Fruit fly (Drosophila melanogaster) whole organism, embryonic: ENCODE data around the gene slf.

Source experiments
- Atf6 ChIP-seq: fragments of 200-800 bp; sonication (Bioruptor generic); IDR thresholded peaks from 2 replicates; pipeline ENCODE4 v1.3.6; 2022; ENCODE audit warnings: missing biosample characterization, missing genetic modification characterization
- B-H1 ChIP-seq: fragments of 200-800 bp; sonication (Bioruptor generic); IDR thresholded peaks from 3 replicates; pipeline ENCODE4 v1.3.6; 2022; ENCODE audit warnings: missing biosample characterization, missing genetic modification characterization
- CG10267 ChIP-seq: fragments of 200-800 bp; sonication (Bioruptor generic); optimal IDR thresholded peaks from 2 replicates; lab custom pipeline; 2018; ENCODE audit warnings: missing biosample characterization, mild to moderate bottlenecking, missing genetic modification characterization, moderate library complexity
- CG10462 ChIP-seq: fragments of 200-800 bp; sonication (Bioruptor generic); optimal IDR thresholded peaks from 2 replicates; lab custom pipeline; 2016; ENCODE audit warnings: missing biosample characterization, missing genetic modification characterization
- CG11695 ChIP-seq: fragments of 200-800 bp; sonication (Bioruptor generic); IDR thresholded peaks from 3 replicates; pipeline ENCODE4 v1.3.6; 2022; ENCODE audit warnings: missing biosample characterization, missing genetic modification characterization
- CG12219 ChIP-seq: fragments of 200-800 bp; sonication (Bioruptor generic); optimal IDR thresholded peaks from 3 replicates; lab custom pipeline; 2018; ENCODE audit warnings: missing biosample characterization, mild to moderate bottlenecking, missing genetic modification characterization
- CG13287 ChIP-seq: fragments of 200-800 bp; sonication (Bioruptor generic); IDR thresholded peaks from 2 replicates; pipeline ENCODE4 v1.3.6; 2022; ENCODE audit warnings: missing biosample characterization, missing genetic modification characterization; ENCODE audit not compliant: partially characterized antibody
- CG14965 ChIP-seq: fragments of 200-800 bp; sonication (Bioruptor generic); optimal IDR thresholded peaks from 2 replicates; lab custom pipeline; 2016; ENCODE audit warnings: missing biosample characterization, missing genetic modification characterization, borderline replicate concordance
- CG15269 ChIP-seq: fragments of 200-800 bp; sonication (Bioruptor generic); optimal IDR thresholded peaks from 2 replicates; lab custom pipeline; 2018; ENCODE audit warnings: missing biosample characterization, mild to moderate bottlenecking, missing genetic modification characterization, moderate library complexity
- CG1602 ChIP-seq: fragments of 200-800 bp; sonication (Bioruptor generic); optimal IDR thresholded peaks from 3 replicates; lab custom pipeline; 2016; ENCODE audit warnings: missing biosample characterization, missing genetic modification characterization
- CG16813 ChIP-seq: fragments of 200-800 bp; sonication (Bioruptor generic); IDR thresholded peaks from 3 replicates; pipeline ENCODE4 v1.3.6; 2022; ENCODE audit warnings: missing biosample characterization, missing genetic modification characterization; ENCODE audit not compliant: partially characterized antibody
- CG18262 ChIP-seq: fragments of 200-800 bp; optimal IDR thresholded peaks from 3 replicates; lab custom pipeline; 2019; ENCODE audit warnings: missing biosample characterization, mild to moderate bottlenecking, missing genetic modification characterization, moderate library complexity
- CG1832 ChIP-seq: fragments of 200-800 bp; sonication (Bioruptor generic); optimal IDR thresholded peaks from 2 replicates; lab custom pipeline; 2017; ENCODE audit warnings: missing biosample characterization, mild to moderate bottlenecking, missing genetic modification characterization, inconsistent platforms
- CG2129 ChIP-seq: fragments of 200-800 bp; sonication (Bioruptor generic); IDR thresholded peaks from 2 replicates; pipeline ENCODE4 v1.3.6; 2022; ENCODE audit warnings: missing biosample characterization, missing genetic modification characterization; ENCODE audit not compliant: partially characterized antibody
- CG30431 ChIP-seq: fragments of 200-800 bp; sonication (Bioruptor generic); optimal IDR thresholded peaks from 2 replicates; lab custom pipeline; 2017; ENCODE audit warnings: missing biosample characterization, missing genetic modification characterization
- CG32772 ChIP-seq: fragments of 200-800 bp; sonication (Bioruptor generic); IDR thresholded peaks from 2 replicates; pipeline ENCODE4 v1.3.6; 2022; ENCODE audit warnings: missing biosample characterization, missing genetic modification characterization
- CG4360 ChIP-seq: fragments of 200-800 bp; sonication (Bioruptor generic); IDR thresholded peaks from 2 replicates; pipeline ENCODE4 v1.3.6; 2022; ENCODE audit warnings: missing biosample characterization, missing genetic modification characterization
- CG5953 ChIP-seq: fragments of 200-800 bp; sonication (Bioruptor generic); IDR thresholded peaks from 2 replicates; pipeline ENCODE4 v1.3.6; 2022; ENCODE audit warnings: missing biosample characterization, missing genetic modification characterization
- CG6765 ChIP-seq: fragments of 200-800 bp; sonication (Bioruptor generic); optimal IDR thresholded peaks from 3 replicates; lab custom pipeline; 2017; ENCODE audit warnings: missing biosample characterization, mild to moderate bottlenecking, missing genetic modification characterization
- CG6854 ChIP-seq: fragments of 200-800 bp; sonication (Bioruptor generic); optimal IDR thresholded peaks from 3 replicates; lab custom pipeline; 2017; ENCODE audit warnings: missing biosample characterization, mild to moderate bottlenecking, missing genetic modification characterization
- CG8944 ChIP-seq: fragments of 200-800 bp; sonication (Bioruptor generic); optimal IDR thresholded peaks from 3 replicates; lab custom pipeline; 2016; ENCODE audit warnings: missing biosample characterization, missing genetic modification characterization
- CG9817 ChIP-seq: fragments of 200-800 bp; sonication (Bioruptor generic); optimal IDR thresholded peaks from 2 replicates; lab custom pipeline; 2018; ENCODE audit warnings: missing biosample characterization, mild to moderate bottlenecking, missing genetic modification characterization, moderate library complexity
- CTCF ChIP-seq: fragments of 200-800 bp; sonication (Bioruptor generic); optimal IDR thresholded peaks from 2 replicates; lab custom pipeline; 2017; ENCODE audit warnings: missing biosample characterization, mild to moderate bottlenecking, missing genetic modification characterization, moderate library complexity
- D19A ChIP-seq: fragments of 200-800 bp; optimal IDR thresholded peaks from 3 replicates; lab custom pipeline; 2019; ENCODE audit warnings: missing biosample characterization, mild to moderate bottlenecking, missing genetic modification characterization, moderate library complexity
- Dfd ChIP-seq, 2 experiments: fragments of >200 bp; optimal IDR thresholded peaks; 2 replicates each; lab custom pipeline; 2017; ENCODE audit warnings: missing biosample characterization in 2 of 2, missing genetic modification characterization in 2 of 2
- Elba2 ChIP-seq: fragments of 200-800 bp; sonication (Bioruptor generic); optimal IDR thresholded peaks from 3 replicates; lab custom pipeline; 2016; ENCODE audit warnings: missing biosample characterization, missing genetic modification characterization
- Gsc ChIP-seq: fragments of 200-800 bp; sonication (Bioruptor generic); IDR thresholded peaks from 2 replicates; pipeline ENCODE4 v1.3.6; 2022; ENCODE audit warnings: missing biosample characterization, missing genetic modification characterization
- NC2α ChIP-seq: fragments of 200-800 bp; sonication (Bioruptor generic); optimal IDR thresholded peaks from 2 replicates; lab custom pipeline; 2016; ENCODE audit warnings: missing biosample characterization, missing genetic modification characterization
- Opbp ChIP-seq: fragments of 200-800 bp; sonication (Bioruptor generic); IDR thresholded peaks from 3 replicates; pipeline ENCODE4 v1.3.6; 2022; ENCODE audit warnings: missing biosample characterization, missing genetic modification characterization; ENCODE audit not compliant: partially characterized antibody
- Side ChIP-seq: fragments of 200-800 bp; sonication (Bioruptor generic); optimal IDR thresholded peaks from 2 replicates; lab custom pipeline; 2016; ENCODE audit warnings: missing biosample characterization, missing genetic modification characterization
- Sin3A ChIP-seq: fragments of >200 bp; optimal IDR thresholded peaks from 2 replicates; lab custom pipeline; 2018
- Xbp1 ChIP-seq: fragments of 200-800 bp; sonication (Bioruptor generic); optimal IDR thresholded peaks from 3 replicates; lab custom pipeline; 2016; ENCODE audit warnings: missing biosample characterization, mild to moderate bottlenecking, missing genetic modification characterization
- al ChIP-seq: fragments of 200-800 bp; sonication (Bioruptor generic); IDR thresholded peaks from 2 replicates; pipeline ENCODE4 v1.3.6; 2022; ENCODE audit warnings: missing biosample characterization, missing genetic modification characterization
- ato ChIP-seq: fragments of 200-800 bp; sonication (Bioruptor generic); IDR thresholded peaks from 2 replicates; pipeline ENCODE4 v1.3.6; 2022; ENCODE audit warnings: missing biosample characterization, missing genetic modification characterization; ENCODE audit not compliant: partially characterized antibody
- bigmax ChIP-seq: fragments of 200-800 bp; sonication (Bioruptor generic); optimal IDR thresholded peaks from 2 replicates; lab custom pipeline; 2018; ENCODE audit warnings: missing biosample characterization, mild to moderate bottlenecking, missing genetic modification characterization
- br ChIP-seq: fragments of >200 bp; optimal IDR thresholded peaks from 2 replicates; lab custom pipeline; 2017
- dpn ChIP-seq, 2 experiments: fragments of 200-800 bp; sonication (Bioruptor generic); optimal IDR thresholded peaks; 3 replicates each; lab custom pipeline; 2016; ENCODE audit warnings: missing biosample characterization in 2 of 2, missing genetic modification characterization in 2 of 2
- fru ChIP-seq: fragments of >200 bp; optimal IDR thresholded peaks from 2 replicates; lab custom pipeline; 2017
- gem ChIP-seq: fragments of 200-800 bp; sonication (Bioruptor generic); optimal IDR thresholded peaks from 2 replicates; lab custom pipeline; 2019; ENCODE audit warnings: missing biosample characterization, mild to moderate bottlenecking, missing genetic modification characterization, moderate library complexity
- grn ChIP-seq: fragments of 200-800 bp; sonication (Bioruptor generic); optimal IDR thresholded peaks from 3 replicates; lab custom pipeline; 2017; ENCODE audit warnings: missing biosample characterization, missing genetic modification characterization
- jing ChIP-seq: fragments of 200-800 bp; sonication (Bioruptor generic); optimal IDR thresholded peaks from 2 replicates; lab custom pipeline; 2018; ENCODE audit warnings: missing biosample characterization, mild to moderate bottlenecking, missing genetic modification characterization
- klu ChIP-seq: fragments of 200-800 bp; sonication (Bioruptor generic); IDR thresholded peaks from 2 replicates; pipeline ENCODE4 v1.3.6; 2022; ENCODE audit warnings: missing biosample characterization, missing genetic modification characterization
- pita ChIP-seq: fragments of 200-800 bp; sonication (Bioruptor generic); optimal IDR thresholded peaks from 2 replicates; lab custom pipeline; 2017; ENCODE audit warnings: missing biosample characterization, mild to moderate bottlenecking, missing genetic modification characterization
- psq ChIP-seq: fragments of 200-800 bp; sonication (Bioruptor generic); optimal IDR thresholded peaks from 2 replicates; lab custom pipeline; 2017; ENCODE audit warnings: missing biosample characterization, missing genetic modification characterization
- pzg ChIP-seq: fragments of 200-800 bp; sonication (Bioruptor generic); optimal IDR thresholded peaks from 3 replicates; lab custom pipeline; 2018; ENCODE audit warnings: missing biosample characterization, mild to moderate bottlenecking, missing genetic modification characterization, moderate library complexity
- rib ChIP-seq: fragments of 200-800 bp; sonication (Bioruptor generic); IDR thresholded peaks from 2 replicates; pipeline ENCODE4 v1.3.6; 2022; ENCODE audit warnings: missing biosample characterization, missing genetic modification characterization
- shn ChIP-seq: fragments of 200-800 bp; sonication (Bioruptor generic); optimal IDR thresholded peaks from 3 replicates; lab custom pipeline; 2016; ENCODE audit warnings: missing biosample characterization, missing genetic modification characterization
- sisA ChIP-seq: fragments of 200-800 bp; sonication (Bioruptor generic); IDR thresholded peaks from 2 replicates; pipeline ENCODE4 v1.3.6; 2022; ENCODE audit warnings: missing biosample characterization, missing genetic modification characterization
- tin ChIP-seq: fragments of 200-800 bp; sonication (Bioruptor generic); optimal IDR thresholded peaks from 3 replicates; lab custom pipeline; 2016; ENCODE audit warnings: missing biosample characterization, missing genetic modification characterization
- wor ChIP-seq: fragments of 200-800 bp; sonication (Bioruptor generic); IDR thresholded peaks from 2 replicates; pipeline ENCODE4 v1.3.6; 2022; ENCODE audit warnings: missing biosample characterization, missing genetic modification characterization
- zen ChIP-seq: fragments of 200-800 bp; sonication (Bioruptor generic); optimal IDR thresholded peaks from 3 replicates; lab custom pipeline; 2018; ENCODE audit warnings: missing biosample characterization, mild to moderate bottlenecking, missing genetic modification characterization, moderate library complexity

The slf gene

dm6 chr2L:4837772-4838397 lies 36.2 kb upstream of the slf start, which contains the start of the genes tank and CG12194 (continued):
- TF ChIP-seq CG16813 (GFP tag; lab: Robert Waterston, UW): peak; percentile 82
- peak; percentile 89 for TF ChIP-seq grn
- 0 out of 2 replicates have a peak, but pooled peaks have one; percentile 47 for TF ChIP-seq ato
- peak; percentile 95 for TF ChIP-seq D19A
- TF ChIP-seq Dfd (GFP tag; optimal IDR thresholded peaks at IDR 0.05; lab: Kevin White, UChicago): no peak
- TF ChIP-seq Sin3A (lab: Kevin White, UChicago): peak; percentile 84
- peak; percentile 98 for TF ChIP-seq zen (tag; lab: Kevin White, UChicago)
- TF ChIP-seq CG11695: peak; percentile 99
- peak; percentile 99 for TF ChIP-seq jing
- TF ChIP-seq pita: no peak
- peak; percentile 99 for TF ChIP-seq Side (GFP tag; lab: Kevin White, UChicago)
- peak; percentile 99 for TF ChIP-seq Gsc (GFP tag; lab: Robert Waterston, UW)
- peak; percentile 98 for TF ChIP-seq klu (GFP tag; lab: Robert Waterston, UW)
- TF ChIP-seq bigmax (GFP tag; lab: Kevin White, UChicago): peak; percentile 82
- TF ChIP-seq wor: peak; percentile 99
- peak; percentile 98 for TF ChIP-seq CG10462
- peak; percentile 98 for TF ChIP-seq CG18262 (tag; lab: Kevin White, UChicago)
- peak; percentile 99 for TF ChIP-seq Atf6 (GFP tag; lab: Robert Waterston, UW)
- TF ChIP-seq CG13287 (GFP tag; lab: Robert Waterston, UW): peak; percentile 77
- TF ChIP-seq CG1602 (GFP tag; lab: Kevin White, UChicago): peak; percentile 99
- TF ChIP-seq CG32772 (GFP tag; lab: Robert Waterston, UW): peak; percentile 100
- peak; percentile 98 for TF ChIP-seq al
- TF ChIP-seq CG8944 (GFP tag; lab: Kevin White, UChicago): peak; percentile 99
- peak; percentile 61; the same call in 1 of the 3 replicates for TF ChIP-seq Opbp (GFP tag; lab: Robert Waterston, UW)
- peak; percentile 33; the same call in 1 of the 2 replicates for TF ChIP-seq CG2129 (GFP tag; lab: Robert Waterston, UW)
- peak; percentile 92 for TF ChIP-seq CG14965 (GFP tag; lab: Kevin White, UChicago)
- peak; percentile 98 for TF ChIP-seq rib (GFP tag; lab: Robert Waterston, UW)
- peak; percentile 97 for TF ChIP-seq CG9817
- TF ChIP-seq gem: peak; percentile 99
- peak; percentile 95 for TF ChIP-seq CG6765
- peak; percentile 99 for TF ChIP-seq shn (GFP tag; lab: Kevin White, UChicago)
- peak; percentile 95 for TF ChIP-seq psq (GFP tag; lab: Kevin White, UChicago)
- TF ChIP-seq CG12219: peak; percentile 99
- TF ChIP-seq pzg (GFP tag; lab: Kevin White, UChicago): peak; percentile 87
- peak; percentile 99 for TF ChIP-seq CG5953
- TF ChIP-seq fru: no peak
- TF ChIP-seq NC2α (GFP tag; lab: Kevin White, UChicago): peak; percentile 98
- peak; percentile 96 for TF ChIP-seq CG10267
- TF ChIP-seq Xbp1 (GFP tag; lab: Kevin White, UChicago): peak; percentile 100
- peak; percentile 88 for TF ChIP-seq CG4360 (GFP tag; lab: Robert Waterston, UW)
- peak; percentile 99 for TF ChIP-seq dpn (GFP tag; optimal IDR thresholded peaks at IDR 0.05; lab: Kevin White, UChicago)
- TF ChIP-seq CG1832 (GFP tag; lab: Kevin White, UChicago): no peak
- TF ChIP-seq sisA (GFP tag; lab: Robert Waterston, UW): peak; percentile 100
- peak; percentile 100 for TF ChIP-seq CG30431 (GFP tag; lab: Kevin White, UChicago)
- peak; percentile 99 for TF ChIP-seq tin (GFP tag; lab: Kevin White, UChicago)
- peak; percentile 97 for TF ChIP-seq CG6854 (GFP tag; lab: Kevin White, UChicago)
- TF ChIP-seq CG15269 (tag; lab: Kevin White, UChicago): peak; percentile 98
- TF ChIP-seq CTCF (GFP tag; lab: Kevin White, UChicago): peak; percentile 73
- TF ChIP-seq br: no peak
- TF ChIP-seq Elba2 (GFP tag; lab: Kevin White, UChicago): peak; percentile 85
- peak; percentile 99 for TF ChIP-seq B-H1 (GFP tag; lab: Robert Waterston, UW)
